Fruit fly (Drosophila melanogaster) whole organism, embryonic: ENCODE measurements around the gene CG31050.

ENCODE experiments used
- Aef1 ChIP-seq: fragments of 200-800 bp; sonication (Bioruptor generic); IDR thresholded peaks from 3 replicates; pipeline ENCODE4 v1.3.6; 2022; ENCODE audit warnings: missing biosample characterization, missing genetic modification characterization
- Atf-2 ChIP-seq: fragments of 200-800 bp; sonication (Bioruptor generic); optimal IDR thresholded peaks from 2 replicates; lab custom pipeline; 2016; ENCODE audit warnings: missing biosample characterization, missing genetic modification characterization
- Blimp-1 ChIP-seq: fragments of 200-800 bp; sonication (Bioruptor generic); optimal IDR thresholded peaks from 3 replicates; lab custom pipeline; 2018; ENCODE audit warnings: missing biosample characterization, missing genetic modification characterization, mild to moderate bottlenecking, moderate library complexity, missing genetic modification reagents
- C15 ChIP-seq: fragments of 200-800 bp; sonication (Bioruptor generic); IDR thresholded peaks from 3 replicates; pipeline ENCODE4 v1.3.6; 2022; ENCODE audit warnings: missing biosample characterization, missing genetic modification characterization
- CG11456 ChIP-seq: fragments of 200-800 bp; sonication (Bioruptor generic); IDR thresholded peaks from 3 replicates; pipeline ENCODE4 v1.3.6; 2022; ENCODE audit warnings: missing biosample characterization, missing genetic modification characterization
- CG11696 ChIP-seq: fragments of 200-800 bp; sonication (Bioruptor generic); IDR thresholded peaks from 2 replicates; pipeline ENCODE4 v1.3.6; 2022; ENCODE audit warnings: missing biosample characterization, missing genetic modification characterization
- CG12236 ChIP-seq: fragments of 200-800 bp; sonication (Bioruptor generic); optimal IDR thresholded peaks from 2 replicates; lab custom pipeline; 2016; ENCODE audit warnings: missing biosample characterization, missing genetic modification characterization
- CG14860 ChIP-seq: fragments of 200-800 bp; sonication (Bioruptor generic); IDR thresholded peaks from 3 replicates; pipeline ENCODE4 v1.3.6; 2022; ENCODE audit warnings: missing biosample characterization, missing genetic modification characterization; ENCODE audit not compliant: partially characterized antibody
- CG18476 ChIP-seq: fragments of 200-800 bp; sonication (Bioruptor generic); optimal IDR thresholded peaks from 2 replicates; lab custom pipeline; 2016; ENCODE audit warnings: missing biosample characterization, mild to moderate bottlenecking, missing genetic modification characterization
- CG30020 ChIP-seq: fragments of 200-800 bp; optimal IDR thresholded peaks from 2 replicates; lab custom pipeline; 2019; ENCODE audit warnings: missing biosample characterization, mild to moderate bottlenecking, missing genetic modification characterization, moderate library complexity
- CG30431 ChIP-seq: fragments of 200-800 bp; sonication (Bioruptor generic); optimal IDR thresholded peaks from 2 replicates; lab custom pipeline; 2017; ENCODE audit warnings: missing biosample characterization, missing genetic modification characterization
- CG31388 ChIP-seq: fragments of 200-800 bp; sonication (Bioruptor generic); optimal IDR thresholded peaks from 2 replicates; lab custom pipeline; 2016; ENCODE audit warnings: missing biosample characterization, missing genetic modification characterization
- CG3407 ChIP-seq: fragments of 200-800 bp; sonication (Bioruptor generic); optimal IDR thresholded peaks from 2 replicates; lab custom pipeline; 2018; ENCODE audit warnings: missing biosample characterization, mild to moderate bottlenecking, missing genetic modification characterization
- CG4730 ChIP-seq: fragments of 200-800 bp; sonication (Bioruptor generic); IDR thresholded peaks from 2 replicates; pipeline ENCODE4 v1.3.6; 2022; ENCODE audit warnings: missing biosample characterization, missing genetic modification characterization
- CG5180 ChIP-seq: fragments of 200-800 bp; sonication (Bioruptor generic); optimal IDR thresholded peaks from 3 replicates; lab custom pipeline; 2017; ENCODE audit warnings: missing biosample characterization, missing genetic modification characterization, mild to moderate bottlenecking, moderate library complexity, missing genetic modification reagents
- CG6654 ChIP-seq: fragments of 200-800 bp; sonication (Bioruptor generic); optimal IDR thresholded peaks from 2 replicates; lab custom pipeline; 2017; ENCODE audit warnings: missing biosample characterization, mild to moderate bottlenecking, missing genetic modification characterization
- CG6791 ChIP-seq: fragments of 200-800 bp; sonication (Bioruptor generic); IDR thresholded peaks from 3 replicates; pipeline ENCODE4 v1.3.6; 2022; ENCODE audit warnings: missing biosample characterization, missing genetic modification characterization; ENCODE audit not compliant: partially characterized antibody
- CG8478 ChIP-seq: fragments of >200 bp; optimal IDR thresholded peaks from 2 replicates; lab custom pipeline; 2018
- CG8765 ChIP-seq: fragments of 200-800 bp; sonication (Bioruptor generic); IDR thresholded peaks from 2 replicates; pipeline ENCODE4 v1.3.6; 2022; ENCODE audit warnings: missing biosample characterization, missing genetic modification characterization
- CG9876 ChIP-seq: fragments of 200-800 bp; sonication (Bioruptor generic); optimal IDR thresholded peaks from 2 replicates; lab custom pipeline; 2016; ENCODE audit warnings: missing biosample characterization, missing genetic modification characterization
- Dref ChIP-seq: fragments of 200-800 bp; sonication (Bioruptor generic); IDR thresholded peaks from 2 replicates; pipeline ENCODE4 v1.3.6; 2022; ENCODE audit warnings: missing biosample characterization, missing genetic modification characterization
- Fer2 ChIP-seq: fragments of 200-800 bp; sonication (Bioruptor generic); optimal IDR thresholded peaks from 2 replicates; lab custom pipeline; 2018; ENCODE audit warnings: missing biosample characterization, mild to moderate bottlenecking, missing genetic modification characterization, moderate library complexity
- HmgD ChIP-seq: fragments of 200-800 bp; sonication (Bioruptor generic); optimal IDR thresholded peaks from 3 replicates; lab custom pipeline; 2016; ENCODE audit warnings: missing biosample characterization, missing genetic modification characterization
- Hr3 ChIP-seq: fragments of 200-800 bp; sonication (Bioruptor generic); optimal IDR thresholded peaks from 3 replicates; lab custom pipeline; 2016; ENCODE audit warnings: missing biosample characterization, missing genetic modification characterization
- Hr39 ChIP-seq: fragments of >200 bp; optimal IDR thresholded peaks from 2 replicates; lab custom pipeline; 2017
- Hr78 ChIP-seq, 2 experiments: fragments of 200-800 bp in 1 of 2; fragments of >200 bp in 1 of 2; sonication (Bioruptor generic) in 1 of 2; optimal IDR thresholded peaks; 2 replicates each; lab custom pipeline; 2017 to 2019; ENCODE audit warnings: missing biosample characterization in 2 of 2, missing genetic modification characterization in 2 of 2, mild to moderate bottlenecking in 1 of 2, moderate library complexity in 1 of 2
- Med ChIP-seq: fragments of 200-800 bp; sonication (Bioruptor generic); peaks from one replicate; lab custom pipeline; 2016; ENCODE audit warnings: missing biosample characterization, missing genetic modification characterization, mild to moderate bottlenecking, inconsistent platforms, moderate library complexity
- Meics ChIP-seq: fragments of 200-800 bp; sonication (Bioruptor generic); optimal IDR thresholded peaks from 2 replicates; lab custom pipeline; 2017; ENCODE audit warnings: missing biosample characterization, mild to moderate bottlenecking, missing genetic modification characterization
- Nf-YA ChIP-seq: fragments of 200-800 bp; sonication (Bioruptor generic); IDR thresholded peaks from 2 replicates; pipeline ENCODE4 v1.3.6; 2022; ENCODE audit warnings: missing biosample characterization, missing genetic modification characterization
- Ptx1 ChIP-seq: fragments of 200-800 bp; sonication (Bioruptor generic); IDR thresholded peaks from 2 replicates; pipeline ENCODE4 v1.3.6; 2022; ENCODE audit warnings: missing biosample characterization, missing genetic modification characterization
- Ravus ChIP-seq: fragments of 200-800 bp; sonication (Bioruptor generic); IDR thresholded peaks from 2 replicates; pipeline ENCODE4 v1.3.6; 2022; ENCODE audit warnings: missing biosample characterization, missing genetic modification characterization
- Sin3A ChIP-seq: fragments of >200 bp; optimal IDR thresholded peaks from 2 replicates; lab custom pipeline; 2018
- ash1 ChIP-seq: fragments of 200-800 bp; sonication (Bioruptor generic); optimal IDR thresholded peaks from 2 replicates; lab custom pipeline; 2018; ENCODE audit warnings: missing biosample characterization, mild to moderate bottlenecking, missing genetic modification characterization
- dysf ChIP-seq: fragments of 200-800 bp; sonication (Bioruptor generic); IDR thresholded peaks from 3 replicates; pipeline ENCODE4 v1.3.6; 2022; ENCODE audit warnings: missing biosample characterization, missing genetic modification characterization
- ems ChIP-seq: fragments of 200-800 bp; sonication (Bioruptor generic); optimal IDR thresholded peaks from 3 replicates; lab custom pipeline; 2016; ENCODE audit warnings: missing biosample characterization, missing genetic modification characterization
- exex ChIP-seq: fragments of 200-800 bp; sonication (Bioruptor generic); optimal IDR thresholded peaks from 4 replicates; lab custom pipeline; 2018; ENCODE audit warnings: missing biosample characterization, mild to moderate bottlenecking, missing genetic modification characterization, moderate library complexity
- gsb-n ChIP-seq: fragments of 200-800 bp; sonication (Bioruptor generic); optimal IDR thresholded peaks from 3 replicates; lab custom pipeline; 2018; ENCODE audit warnings: missing biosample characterization, mild to moderate bottlenecking, missing genetic modification characterization
- kah ChIP-seq: fragments of 200-800 bp; sonication (Bioruptor generic); optimal IDR thresholded peaks from 2 replicates; lab custom pipeline; 2018; ENCODE audit warnings: missing biosample characterization, mild to moderate bottlenecking, missing genetic modification characterization
- lbe ChIP-seq: fragments of 200-800 bp; sonication (Bioruptor generic); optimal IDR thresholded peaks from 2 replicates; lab custom pipeline; 2016; ENCODE audit warnings: missing biosample characterization, mild to moderate bottlenecking, missing genetic modification characterization
- maf-S ChIP-seq: fragments of 200-800 bp; sonication (Bioruptor generic); optimal IDR thresholded peaks from 2 replicates; lab custom pipeline; 2016; ENCODE audit warnings: missing biosample characterization, missing genetic modification characterization
- nau ChIP-seq: fragments of 200-800 bp; sonication (Bioruptor generic); optimal IDR thresholded peaks from 3 replicates; lab custom pipeline; 2017; ENCODE audit warnings: missing biosample characterization, mild to moderate bottlenecking, missing genetic modification characterization, missing genetic modification reagents
- nerfin-2 ChIP-seq: fragments of 200-800 bp; sonication (Bioruptor generic); IDR thresholded peaks from 2 replicates; pipeline ENCODE4 v1.3.6; 2022; ENCODE audit warnings: missing biosample characterization, missing genetic modification characterization; ENCODE audit not compliant: partially characterized antibody
- org-1 ChIP-seq: fragments of 200-800 bp; sonication (Bioruptor generic); optimal IDR thresholded peaks from 2 replicates; lab custom pipeline; 2017; ENCODE audit warnings: missing biosample characterization, missing genetic modification characterization
- psq ChIP-seq: fragments of 200-800 bp; sonication (Bioruptor generic); optimal IDR thresholded peaks from 2 replicates; lab custom pipeline; 2017; ENCODE audit warnings: missing biosample characterization, missing genetic modification characterization
- ro ChIP-seq: fragments of 200-800 bp; sonication (Bioruptor generic); IDR thresholded peaks from 2 replicates; pipeline ENCODE4 v1.3.6; 2022; ENCODE audit warnings: missing biosample characterization, missing genetic modification characterization
- sisA ChIP-seq: fragments of 200-800 bp; sonication (Bioruptor generic); IDR thresholded peaks from 2 replicates; pipeline ENCODE4 v1.3.6; 2022; ENCODE audit warnings: missing biosample characterization, missing genetic modification characterization
- slp2 ChIP-seq: fragments of 200-800 bp; sonication (Bioruptor generic); optimal IDR thresholded peaks from 2 replicates; lab custom pipeline; 2016; ENCODE audit warnings: missing biosample characterization, missing genetic modification characterization
- sug ChIP-seq: fragments of 200-800 bp; optimal IDR thresholded peaks from 2 replicates; lab custom pipeline; 2019; ENCODE audit warnings: missing biosample characterization, mild to moderate bottlenecking, missing genetic modification characterization, moderate library complexity
- tin ChIP-seq: fragments of 200-800 bp; sonication (Bioruptor generic); optimal IDR thresholded peaks from 3 replicates; lab custom pipeline; 2016; ENCODE audit warnings: missing biosample characterization, missing genetic modification characterization
- trem ChIP-seq: fragments of 200-800 bp; optimal IDR thresholded peaks from 3 replicates; lab custom pipeline; 2019; ENCODE audit warnings: missing biosample characterization, mild to moderate bottlenecking, missing genetic modification characterization, moderate library complexity
- wdn ChIP-seq: fragments of 200-800 bp; sonication (Bioruptor generic); IDR thresholded peaks from 2 replicates; pipeline ENCODE4 v1.3.6; 2022; ENCODE audit warnings: missing biosample characterization, missing genetic modification characterization
- wek ChIP-seq: fragments of 200-800 bp; sonication (Bioruptor generic); optimal IDR thresholded peaks from 3 replicates; lab custom pipeline; 2018; ENCODE audit warnings: missing biosample characterization, mild to moderate bottlenecking, missing genetic modification characterization, moderate library complexity

CG31050 gene

dm6 chr3R:28600144-28600792 is 50.0 kb downstream of the CG31050 start (continued):
- TF ChIP-seq Ravus (GFP tag; lab: Robert Waterston, UW) (no peak), Sin3A (lab: Kevin White, UChicago) (no peak), Fer2 (tag; lab: Kevin White, UChicago) (no peak), CG18476 (GFP tag; lab: Kevin White, UChicago) (no peak), CG11696 (GFP tag; lab: Robert Waterston, UW) (no peak), Aef1 (GFP tag; lab: Robert Waterston, UW) (no peak), ash1 (no peak), Nf-YA (no peak), CG6791 (GFP tag; lab: Robert Waterston, UW) (peak; percentile 76), Blimp-1 (GFP tag; lab: Kevin White, UChicago) (no peak), C15 (no peak), sisA (GFP tag; lab: Robert Waterston, UW) (no peak), CG14860 (GFP tag; lab: Robert Waterston, UW) (no peak), CG31388 (GFP tag; lab: Kevin White, UChicago) (no peak), Ptx1 (no peak), CG3407 (GFP tag; lab: Kevin White, UChicago) (no peak), Dref (GFP tag; lab: Robert Waterston, UW) (peak; percentile 92), CG9876 (GFP tag; lab: Kevin White, UChicago) (no peak), org-1 (GFP tag; lab: Kevin White, UChicago) (no peak), CG6654 (GFP tag; lab: Kevin White, UChicago) (no peak), CG5180 (no peak), trem (tag; lab: Kevin White, UChicago) (peak; percentile 57), Meics (no peak), ro (no peak), Hr3 (GFP tag; lab: Kevin White, UChicago) (no peak), kah (GFP tag; lab: Kevin White, UChicago) (no peak), lbe (GFP tag; lab: Kevin White, UChicago) (no peak), Hr39 (lab: Kevin White, UChicago) (no peak), exex (no peak), CG8478 (lab: Kevin White, UChicago) (no peak), Hr78 (GFP tag; optimal IDR thresholded peaks at IDR 0.05; lab: Kevin White, UChicago) (no peak), maf-S (GFP tag; lab: Kevin White, UChicago) (no peak), dysf (no peak), psq (GFP tag; lab: Kevin White, UChicago) (no peak), sug (tag; lab: Kevin White, UChicago) (peak; percentile 42), CG30431 (GFP tag; lab: Kevin White, UChicago) (no peak), Med (GFP tag; lab: Kevin White, UChicago) (peak; percentile 69), tin (GFP tag; lab: Kevin White, UChicago) (no peak), nau (GFP tag; lab: Kevin White, UChicago) (no peak), wek (GFP tag; lab: Kevin White, UChicago) (no peak), CG11456 (GFP tag; lab: Robert Waterston, UW) (no peak), HmgD (no peak), slp2 (GFP tag; lab: Kevin White, UChicago) (no peak), CG4730 (no peak), CG12236 (GFP tag; lab: Kevin White, UChicago) (no peak), gsb-n (tag; lab: Kevin White, UChicago) (no peak), ems (GFP tag; lab: Kevin White, UChicago) (no peak), Atf-2 (GFP tag; lab: Kevin White, UChicago) (no peak), nerfin-2 (GFP tag; lab: Robert Waterston, UW) (peak; percentile 41; the same call in 1 of the 2 replicates), CG30020 (tag; lab: Kevin White, UChicago) (peak; percentile 16), CG8765 (GFP tag; lab: Robert Waterston, UW) (no peak), wdn (GFP tag; lab: Robert Waterston, UW) (no peak)
